Fruit fly (Drosophila melanogaster): Measurements from ENCODE around the gene Nsf2.
A peak's percentile ranks its signal among the peaks of the same experiment; 100 is the strongest.

Nsf2 gene

dm6 chr3R:13806710-13807093 is 31.1 kb downstream of the Nsf2 start:
- TF ChIP-seq CG6163 (GFP tag; IDR thresholded peaks at IDR 0.05) (peak; percentile 39; the same call in 1 of the 3 replicates), acj6 (GFP tag; optimal IDR thresholded peaks at IDR 0.05) (peak; percentile 61), CG6854 (GFP tag; optimal IDR thresholded peaks at IDR 0.05) (no peak), CG11902 (GFP tag; optimal IDR thresholded peaks at IDR 0.05) (peak; percentile 37), Sox15 (GFP tag; optimal IDR thresholded peaks at IDR 0.05) (no peak), Ets96B (tag; optimal IDR thresholded peaks at IDR 0.05) (peak; percentile 22), Ets21C (GFP tag; optimal IDR thresholded peaks at IDR 0.05) (peak; percentile 21), lz (GFP tag; optimal IDR thresholded peaks at IDR 0.05) (peak; percentile 56), CG7368 (GFP tag; optimal IDR thresholded peaks at IDR 0.05) (peak; percentile 2), dsx (GFP tag; optimal IDR thresholded peaks at IDR 0.05; ENCODE audit: poor library complexity, severe bottlenecking) (no peak), svp (GFP tag) (peak; percentile 73), Gug (GFP tag; IDR thresholded peaks at IDR 0.05) (no peak), Sox14 (GFP tag; optimal IDR thresholded peaks at IDR 0.05) (peak; percentile 62), CG3919 (GFP tag; optimal IDR thresholded peaks at IDR 0.05) (peak; percentile 64), CG6276 (GFP tag; optimal IDR thresholded peaks at IDR 0.05) (peak; percentile 74), CG6792 (GFP tag; optimal IDR thresholded peaks at IDR 0.05) (peak; percentile 45), Smox (GFP tag; optimal IDR thresholded peaks at IDR 0.05) (peak; percentile 44), Met (GFP tag; optimal IDR thresholded peaks at IDR 0.05) (peak; percentile 55), Lpt (GFP tag; optimal IDR thresholded peaks at IDR 0.05) (peak; percentile 43), CG3032 (tag; optimal IDR thresholded peaks at IDR 0.05) (peak; percentile 28), fd59A (GFP tag; optimal IDR thresholded peaks at IDR 0.05) (peak; percentile 33), net (GFP tag; optimal IDR thresholded peaks at IDR 0.05) (peak; percentile 67), CG11762 (GFP tag; optimal IDR thresholded peaks at IDR 0.05; ENCODE audit: insufficient read depth) (peak; percentile 46), Eip93F (GFP tag; optimal IDR thresholded peaks at IDR 0.05) (no peak), pdm3 (GFP tag; optimal IDR thresholded peaks at IDR 0.05) (peak; percentile 75), Hr39 (GFP tag; optimal IDR thresholded peaks at IDR 0.05) (peak; percentile 49), CG34406 (GFP tag; optimal IDR thresholded peaks at IDR 0.05) (peak; percentile 46), Hr4 (GFP tag; optimal IDR thresholded peaks at IDR 0.05) (peak; percentile 87), dac (GFP tag; optimal IDR thresholded peaks at IDR 0.05) (peak; percentile 59), esn (GFP tag; optimal IDR thresholded peaks at IDR 0.05) (peak; percentile 68), CG16779 (tag; optimal IDR thresholded peaks at IDR 0.05) (peak; percentile 29), salr (GFP tag; optimal IDR thresholded peaks at IDR 0.05) (peak in 1 of 2 experiments; percentile 86), eg (GFP tag; IDR thresholded peaks at IDR 0.05) (peak; percentile 59), CG8119 (GFP tag; IDR thresholded peaks at IDR 0.05) (peak; percentile 75), fd85E (GFP tag; optimal IDR thresholded peaks at IDR 0.05) (no peak), CG4318 (GFP tag; optimal IDR thresholded peaks at IDR 0.05) (peak; percentile 84), CG10669 (GFP tag; optimal IDR thresholded peaks at IDR 0.05) (peak; percentile 23), Eip78C (GFP tag) (peak; percentile 94), spab (GFP tag; optimal IDR thresholded peaks at IDR 0.05) (peak; percentile 32), CG10631 (GFP tag; optimal IDR thresholded peaks at IDR 0.05) (peak; percentile 55), Sox102F (GFP tag; optimal IDR thresholded peaks at IDR 0.05) (peak; percentile 44), ss (GFP tag; optimal IDR thresholded peaks at IDR 0.05) (peak in 1 of 2 experiments; percentile 25), CG32006 (GFP tag; optimal IDR thresholded peaks at IDR 0.05) (peak; percentile 91), CG11294 (GFP tag; IDR thresholded peaks at IDR 0.05) (peak; percentile 25; the same call in 1 of the 2 replicates), CG6808 (GFP tag; optimal IDR thresholded peaks at IDR 0.05) (peak; percentile 5), CG8319 (GFP tag; optimal IDR thresholded peaks at IDR 0.05) (no peak), CG9139 (GFP tag; optimal IDR thresholded peaks at IDR 0.05) (no peak), CG8632 (GFP tag; optimal IDR thresholded peaks at IDR 0.05) (peak; percentile 16), CG1621 (tag; optimal IDR thresholded peaks at IDR 0.05) (no peak), Eip75B (GFP tag; optimal IDR thresholded peaks at IDR 0.05) (peak; percentile 70), CG15336 (GFP tag; IDR thresholded peaks at IDR 0.05) (peak; percentile 65), OdsH (GFP tag; optimal IDR thresholded peaks at IDR 0.05) (peak; percentile 71)

Measured in whole organism, prepupa.